Fruit fly (Drosophila melanogaster) whole organism, prepupa: ENCODE data around the gene IntS14.

Source experiments
- CG10631 ChIP-seq: fragments of 200-800 bp; sonication (Bioruptor generic); optimal IDR thresholded peaks from 2 replicates; lab custom pipeline; 2016; ENCODE audit warnings: missing biosample characterization, missing genetic modification characterization
- CG3032 ChIP-seq: fragments of 200-800 bp; optimal IDR thresholded peaks from 2 replicates; lab custom pipeline; 2019; ENCODE audit warnings: missing biosample characterization, mild to moderate bottlenecking, missing genetic modification characterization, moderate library complexity
- CG31627 ChIP-seq: fragments of 200-800 bp; sonication (Bioruptor generic); optimal IDR thresholded peaks from 3 replicates; lab custom pipeline; 2016; ENCODE audit warnings: missing biosample characterization, missing genetic modification characterization
- CG32006 ChIP-seq: fragments of 200-800 bp; sonication (Bioruptor generic); optimal IDR thresholded peaks from 3 replicates; lab custom pipeline; 2017; ENCODE audit warnings: missing biosample characterization, mild to moderate bottlenecking, missing genetic modification characterization
- CG3919 ChIP-seq: fragments of 200-800 bp; sonication (Bioruptor generic); optimal IDR thresholded peaks from 3 replicates; lab custom pipeline; 2016; ENCODE audit warnings: missing biosample characterization, missing genetic modification characterization
- CG4318 ChIP-seq: fragments of 200-800 bp; sonication (Bioruptor generic); optimal IDR thresholded peaks from 3 replicates; lab custom pipeline; 2017; ENCODE audit warnings: missing biosample characterization, mild to moderate bottlenecking, missing genetic modification characterization
- CG6163 ChIP-seq: fragments of 200-800 bp; sonication (Bioruptor generic); IDR thresholded peaks from 3 replicates; pipeline ENCODE4 v1.3.6; 2022; ENCODE audit warnings: missing biosample characterization, missing genetic modification characterization
- CG6276 ChIP-seq: fragments of 200-800 bp; sonication (Bioruptor generic); optimal IDR thresholded peaks from 2 replicates; lab custom pipeline; 2017; ENCODE audit warnings: missing biosample characterization, mild to moderate bottlenecking, missing genetic modification characterization
- CG6792 ChIP-seq: fragments of 200-800 bp; sonication (Bioruptor generic); optimal IDR thresholded peaks from 3 replicates; lab custom pipeline; 2016; ENCODE audit warnings: missing biosample characterization, missing genetic modification characterization
- CG6854 ChIP-seq: fragments of 200-800 bp; sonication (Bioruptor generic); optimal IDR thresholded peaks from 2 replicates; lab custom pipeline; 2017; ENCODE audit warnings: missing biosample characterization, mild to moderate bottlenecking, missing genetic modification characterization
- CG7368 ChIP-seq: fragments of 200-800 bp; sonication (Bioruptor generic); optimal IDR thresholded peaks from 3 replicates; lab custom pipeline; 2016; ENCODE audit warnings: missing biosample characterization, missing genetic modification characterization
- CG8319 ChIP-seq: fragments of 200-800 bp; sonication (Bioruptor generic); optimal IDR thresholded peaks from 3 replicates; lab custom pipeline; 2016; ENCODE audit warnings: missing biosample characterization, missing genetic modification characterization
- CG8632 ChIP-seq: fragments of 200-800 bp; sonication (Bioruptor generic); optimal IDR thresholded peaks from 3 replicates; lab custom pipeline; 2016; ENCODE audit warnings: missing biosample characterization, missing genetic modification characterization
- CG9139 ChIP-seq: fragments of 200-800 bp; sonication (Bioruptor generic); optimal IDR thresholded peaks from 3 replicates; lab custom pipeline; 2017; ENCODE audit warnings: missing biosample characterization, mild to moderate bottlenecking, missing genetic modification characterization
- Eip75B ChIP-seq: fragments of 200-800 bp; sonication (Bioruptor generic); optimal IDR thresholded peaks from 3 replicates; lab custom pipeline; 2016; ENCODE audit warnings: missing biosample characterization, missing genetic modification characterization
- Eip78C ChIP-seq: fragments of 200-800 bp; sonication (Bioruptor generic); peaks from one replicate; lab custom pipeline; 2016; ENCODE audit warnings: missing biosample characterization, missing genetic modification characterization
- Eip93F ChIP-seq: fragments of 200-800 bp; sonication (Bioruptor generic); optimal IDR thresholded peaks from 2 replicates; lab custom pipeline; 2016; ENCODE audit warnings: missing biosample characterization, mild to moderate bottlenecking, missing genetic modification characterization
- Hr38 ChIP-seq: sonication (Bioruptor generic); optimal IDR thresholded peaks from 2 replicates; lab custom pipeline; 2016; ENCODE audit warnings: missing biosample characterization, missing genetic modification characterization
- Hr39 ChIP-seq: fragments of 200-800 bp; sonication (Bioruptor generic); optimal IDR thresholded peaks from 2 replicates; lab custom pipeline; 2016; ENCODE audit warnings: missing biosample characterization, missing genetic modification characterization
- Lpt ChIP-seq: fragments of 200-800 bp; sonication (Bioruptor generic); optimal IDR thresholded peaks from 3 replicates; lab custom pipeline; 2016; ENCODE audit warnings: missing biosample characterization, missing genetic modification characterization
- Met ChIP-seq: fragments of 200-800 bp; sonication (Bioruptor generic); optimal IDR thresholded peaks from 3 replicates; lab custom pipeline; 2016; ENCODE audit warnings: missing biosample characterization, missing genetic modification characterization
- Sox102F ChIP-seq: fragments of 200-800 bp; sonication (Bioruptor generic); optimal IDR thresholded peaks from 2 replicates; lab custom pipeline; 2016; ENCODE audit warnings: missing biosample characterization, mild to moderate bottlenecking, missing genetic modification characterization
- Sox14 ChIP-seq: fragments of 200-800 bp; sonication (Bioruptor generic); optimal IDR thresholded peaks from 3 replicates; lab custom pipeline; 2016; ENCODE audit warnings: missing biosample characterization, missing genetic modification characterization
- Sox15 ChIP-seq: fragments of 200-800 bp; sonication (Bioruptor generic); optimal IDR thresholded peaks from 3 replicates; lab custom pipeline; 2016; ENCODE audit warnings: missing biosample characterization, missing genetic modification characterization
- cyc ChIP-seq: fragments of 200-800 bp; sonication (Bioruptor generic); optimal IDR thresholded peaks from 3 replicates; lab custom pipeline; 2016; ENCODE audit warnings: missing biosample characterization, missing genetic modification characterization
- eg ChIP-seq: fragments of 200-800 bp; sonication (Bioruptor generic); IDR thresholded peaks from 3 replicates; pipeline ENCODE4 v1.3.6; 2022; ENCODE audit warnings: missing biosample characterization, missing genetic modification characterization
- fd59A ChIP-seq: fragments of 200-800 bp; sonication (Bioruptor generic); optimal IDR thresholded peaks from 2 replicates; lab custom pipeline; 2017; ENCODE audit warnings: missing biosample characterization, mild to moderate bottlenecking, missing genetic modification characterization, missing genetic modification reagents
- fd85E ChIP-seq: fragments of 200-800 bp; sonication (Bioruptor generic); optimal IDR thresholded peaks from 3 replicates; lab custom pipeline; 2016; ENCODE audit warnings: missing biosample characterization, missing genetic modification characterization
- fkh ChIP-seq: fragments of 200-800 bp; sonication (Bioruptor generic); optimal IDR thresholded peaks from 3 replicates; lab custom pipeline; 2017; ENCODE audit warnings: missing biosample characterization, mild to moderate bottlenecking, missing genetic modification characterization, moderate library complexity
- pdm3 ChIP-seq: fragments of 200-800 bp; sonication (Bioruptor generic); optimal IDR thresholded peaks from 3 replicates; lab custom pipeline; 2016; ENCODE audit warnings: missing biosample characterization, missing genetic modification characterization
- salr ChIP-seq, 2 experiments: fragments of 200-800 bp; sonication (Bioruptor generic); optimal IDR thresholded peaks; 3 replicates each; lab custom pipeline; 2016 to 2018; ENCODE audit warnings: missing biosample characterization in 2 of 2, missing genetic modification characterization in 2 of 2, mild to moderate bottlenecking in 1 of 2
- spab ChIP-seq: fragments of 200-800 bp; sonication (Bioruptor generic); optimal IDR thresholded peaks from 2 replicates; lab custom pipeline; 2017; ENCODE audit warnings: missing biosample characterization, mild to moderate bottlenecking, missing genetic modification characterization, missing genetic modification reagents
- vri ChIP-seq: fragments of 200-800 bp; sonication (Bioruptor generic); optimal IDR thresholded peaks from 3 replicates; lab custom pipeline; 2016; ENCODE audit warnings: missing biosample characterization, mild to moderate bottlenecking, missing genetic modification characterization

Gene IntS14

DNA sequence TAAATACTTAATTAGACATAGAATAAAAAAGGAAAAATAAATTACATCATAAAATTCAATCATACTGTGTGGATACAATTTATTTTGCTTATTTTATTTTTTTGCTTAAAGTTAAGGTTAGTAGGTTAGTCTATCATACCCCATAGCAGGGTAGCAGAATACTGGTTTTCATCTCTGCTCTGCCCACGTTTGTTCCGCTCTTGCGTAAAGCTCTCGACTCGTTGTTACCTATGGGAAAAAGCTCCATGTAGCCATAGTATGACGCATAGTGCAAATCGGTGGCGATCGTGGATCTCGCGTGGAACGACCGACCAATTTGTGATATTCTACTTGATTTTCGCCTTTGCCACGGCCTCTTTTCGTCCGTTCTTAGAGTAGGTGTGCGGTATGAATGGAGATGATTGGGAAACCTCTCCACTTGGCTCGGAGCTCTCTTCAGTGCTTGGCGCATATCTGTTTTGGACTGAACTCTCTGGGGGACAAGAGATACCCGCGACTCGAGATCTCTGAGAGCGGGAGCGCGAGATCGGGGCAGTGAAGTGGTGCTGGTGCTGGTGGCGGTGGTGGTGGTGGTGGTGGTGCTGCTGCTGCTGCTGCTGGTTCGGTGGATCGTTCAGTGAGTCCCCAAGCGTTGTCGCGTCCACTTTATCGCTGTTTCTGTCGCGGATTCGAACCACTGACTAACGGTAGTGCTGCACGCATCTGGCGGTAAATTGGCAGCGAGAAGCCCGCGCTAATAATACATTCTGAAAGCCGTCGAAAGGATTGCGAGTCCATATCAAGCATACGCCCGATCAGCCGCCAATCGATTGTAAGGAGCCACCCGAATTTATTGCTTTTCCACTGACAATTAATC is 21.6 kb downstream of the IntS14 start, which contains the start of gene CG5001 (continued):
- no peak for TF ChIP-seq fd85E (GFP tag; lab: Kevin White, UChicago)
- TF ChIP-seq Met (GFP tag; lab: Kevin White, UChicago) = no peak
- no peak for TF ChIP-seq Sox14 (GFP tag; lab: Kevin White, UChicago)

DNA sequence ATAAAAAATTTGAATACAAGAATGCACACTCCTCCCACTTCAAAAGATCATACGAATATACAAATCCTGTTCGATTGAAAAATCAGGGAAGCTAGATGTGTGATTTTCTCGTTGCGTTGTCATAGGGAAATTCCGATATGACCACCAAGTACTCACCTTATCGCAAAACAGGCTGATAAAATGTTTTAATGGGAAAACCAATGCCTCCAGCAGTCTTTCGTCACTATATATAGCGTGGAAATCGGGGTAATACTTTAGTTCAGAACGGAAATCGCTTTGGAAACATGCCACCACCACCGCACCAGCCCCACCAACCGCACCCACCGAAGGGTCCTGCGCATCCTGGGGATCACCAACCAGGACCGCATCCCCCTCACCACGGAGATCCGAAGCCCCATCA is 34.9 kb downstream of the IntS14 start, which contains the start of the genes CG5139 and CG43348:
CG5139 (minus strand) TSS at position 101 of the 400 bp plus-strand sequence.
CG43348 (plus strand) TSS at position 247 of the 400 bp plus-strand sequence.
- no peak for TF ChIP-seq pdm3 (GFP tag; lab: Kevin White, UChicago)
- no peak for TF ChIP-seq Eip75B
- TF ChIP-seq CG6276 (GFP tag; lab: Kevin White, UChicago) = no peak
- no peak for TF ChIP-seq CG6854 (GFP tag; lab: Kevin White, UChicago)
- TF ChIP-seq CG32006 (GFP tag; lab: Kevin White, UChicago) = no peak
- no peak for TF ChIP-seq CG8632
- no peak for TF ChIP-seq Sox14 (GFP tag; lab: Kevin White, UChicago)
- TF ChIP-seq Eip78C (GFP tag; lab: Kevin White, UChicago) = no peak
- TF ChIP-seq salr (GFP tag; optimal IDR thresholded peaks at IDR 0.05; lab: Kevin White, UChicago) = no peak
- TF ChIP-seq cyc (GFP tag; lab: Kevin White, UChicago) = no peak
- TF ChIP-seq CG3919 (GFP tag; lab: Kevin White, UChicago) = no peak
- no peak for TF ChIP-seq CG6163 (GFP tag; lab: Robert Waterston, UW)
- no peak for TF ChIP-seq Hr38 (GFP tag; lab: Kevin White, UChicago)
- TF ChIP-seq CG31627 = no peak
- no peak for TF ChIP-seq CG8319 (GFP tag; lab: Kevin White, UChicago)
- TF ChIP-seq Hr39 (GFP tag; lab: Kevin White, UChicago) = no peak
- TF ChIP-seq CG10631 (GFP tag; lab: Kevin White, UChicago) = no peak
- TF ChIP-seq Eip93F (GFP tag; lab: Kevin White, UChicago) = no peak
- no peak for TF ChIP-seq CG9139
- no peak for TF ChIP-seq Sox102F (GFP tag; lab: Kevin White, UChicago)

DNA sequence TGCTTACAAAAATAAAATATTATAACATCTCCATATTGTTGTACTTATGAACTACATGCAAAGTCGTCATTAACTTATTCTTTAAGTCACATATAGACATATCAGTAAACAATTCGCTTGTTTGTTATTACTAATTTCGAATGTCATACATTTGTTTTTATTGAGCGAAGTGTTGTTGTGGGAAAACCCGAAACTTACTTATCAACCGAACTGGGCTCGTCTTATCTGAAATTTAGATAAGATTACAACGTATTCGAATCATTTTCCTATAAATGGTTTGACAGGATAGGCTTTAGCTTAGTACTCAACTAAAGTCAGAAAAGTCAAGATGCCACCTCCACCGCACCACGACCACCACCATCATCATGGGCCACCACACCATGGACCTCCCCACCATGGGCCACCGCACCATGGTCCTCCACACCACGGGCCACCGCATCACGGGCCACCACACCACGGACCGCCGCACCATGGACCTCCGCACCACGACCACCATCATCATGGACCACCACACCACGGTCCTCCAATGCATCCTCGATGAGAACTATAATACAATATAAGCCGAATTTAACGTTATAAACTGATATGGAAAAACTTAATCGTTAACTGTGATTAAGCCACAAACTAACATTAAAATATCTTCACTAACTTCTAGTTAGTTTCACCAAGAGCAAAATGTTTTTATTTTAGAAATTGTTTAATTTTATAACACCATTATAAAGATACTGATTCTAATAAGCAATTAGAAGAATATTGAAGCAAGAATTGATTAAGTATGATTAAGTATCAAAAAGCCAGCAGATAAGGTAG is 35.9 kb downstream of the IntS14 start, which contains the start of the genes CG43349 and CG5011:
CG43349 (plus strand) TSS at position 294 of the 810 bp plus-strand sequence.
CG5011 (plus strand) TSS at position 760 of the 810 bp plus-strand sequence.
- TF ChIP-seq Hr39 (GFP tag; lab: Kevin White, UChicago) (no peak), vri (GFP tag; lab: Kevin White, UChicago) (no peak), CG6276 (GFP tag; lab: Kevin White, UChicago) (no peak), fkh (GFP tag; lab: Kevin White, UChicago) (no peak), CG3919 (GFP tag; lab: Kevin White, UChicago) (no peak), eg (GFP tag; lab: Robert Waterston, UW) (no peak), Sox14 (GFP tag; lab: Kevin White, UChicago) (no peak), CG7368 (GFP tag; lab: Kevin White, UChicago) (no peak), CG4318 (no peak), Sox15 (GFP tag; lab: Kevin White, UChicago) (no peak), spab (GFP tag; lab: Kevin White, UChicago) (no peak), Eip78C (GFP tag; lab: Kevin White, UChicago) (no peak), CG3032 (tag; lab: Kevin White, UChicago) (no peak), fd59A (GFP tag; lab: Kevin White, UChicago) (no peak), Lpt (GFP tag; lab: Kevin White, UChicago) (no peak), CG6792 (GFP tag; lab: Kevin White, UChicago) (no peak), CG10631 (GFP tag; lab: Kevin White, UChicago) (no peak), CG31627 (no peak)
